Worm (Caenorhabditis elegans): ENCODE results near the gene gem-1.
A peak's percentile ranks its signal among the peaks of the same experiment; 100 is the strongest.

The gem-1 gene

DNA sequence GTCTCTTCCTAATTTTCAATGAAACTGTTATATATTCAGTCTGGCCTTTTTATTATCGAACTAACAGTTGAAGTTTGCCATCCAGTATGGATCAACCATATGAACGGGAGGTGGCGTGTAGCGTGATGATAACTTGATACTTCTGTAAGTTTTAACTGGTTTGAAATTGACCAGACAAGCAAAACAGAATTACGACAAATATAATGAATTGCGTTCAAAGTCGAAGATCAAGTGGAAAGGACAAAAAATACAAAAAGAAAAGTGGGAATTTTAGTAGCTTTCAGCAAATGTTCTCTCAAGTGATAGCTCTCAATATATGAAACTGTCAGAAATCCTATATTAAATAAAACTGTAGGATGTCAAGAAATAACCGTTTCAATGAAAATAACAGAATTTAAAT lies at the start of gene gem-1, which contains the start of gene C49F8.14:
TSS of gene gem-1 (minus strand) at position 142 of the 400 bp plus-strand sequence.
TSS of gene C49F8.14 (minus strand) at position 99 of the 400 bp plus-strand sequence.
- TF ChIP-seq flt-1 (GFP tag; IDR thresholded peaks at IDR 0.05): no peak
- TF ChIP-seq ceh-13 (GFP tag; optimal IDR thresholded peaks at IDR 0.05): no peak
- TF ChIP-seq tbx-37 (GFP tag; conservative IDR thresholded peaks at IDR 0.05): no peak
- TF ChIP-seq tra-4 (tag; optimal IDR thresholded peaks at IDR 0.05): no peak
- no peak for TF ChIP-seq B0310.2 (tag; optimal IDR thresholded peaks at IDR 0.05)
- no peak for TF ChIP-seq pes-1 (GFP tag; IDR thresholded peaks at IDR 0.05)
- TF ChIP-seq ceh-36 (tag; optimal IDR thresholded peaks at IDR 0.05): no peak
- TF ChIP-seq tbx-11 (GFP tag; IDR thresholded peaks at IDR 0.05): no peak
- TF ChIP-seq hnd-1 (tag; optimal IDR thresholded peaks at IDR 0.05): no peak
- TF ChIP-seq F13C5.2 (tag; optimal IDR thresholded peaks at IDR 0.05): no peak

- TF ChIP-seq pes-1 (GFP tag; IDR thresholded peaks at IDR 0.05) (no peak), tra-4 (tag; optimal IDR thresholded peaks at IDR 0.05) (no peak), B0310.2 (tag; optimal IDR thresholded peaks at IDR 0.05) (no peak), ets-7 (tag; optimal IDR thresholded peaks at IDR 0.05) (no peak), scrt-1 (GFP tag; IDR thresholded peaks at IDR 0.05) (no peak), hmg-4 (GFP tag; optimal IDR thresholded peaks at IDR 0.05) (no peak), ceh-36 (tag; optimal IDR thresholded peaks at IDR 0.05) (no peak), ama-1 (optimal IDR thresholded peaks at IDR 0.05) (no peak), hmbx-1 (tag; optimal IDR thresholded peaks at IDR 0.05) (no peak), tbx-11 (GFP tag; IDR thresholded peaks at IDR 0.05) (no peak), sea-1 (GFP tag; conservative IDR thresholded peaks at IDR 0.05) (no peak), ceh-13 (GFP tag; optimal IDR thresholded peaks at IDR 0.05) (no peak), tbx-37 (GFP tag; conservative IDR thresholded peaks at IDR 0.05) (no peak), hnd-1 (tag; optimal IDR thresholded peaks at IDR 0.05) (no peak), F13C5.2 (tag; optimal IDR thresholded peaks at IDR 0.05) (no peak), flt-1 (GFP tag; IDR thresholded peaks at IDR 0.05) (no peak)
Observed at ce11 chrX:13423340-13423739, 46.5 kb upstream of the gem-1 start, which contains the start of gene fkh-3. fkh-3 (minus strand) TSS chrX:13423440.

ce11 chrX:13421068-13421467 lies 44.3 kb upstream of the gem-1 start:
- no peak for TF ChIP-seq sea-1 (GFP tag; conservative IDR thresholded peaks at IDR 0.05)
- no peak for TF ChIP-seq flt-1 (GFP tag; IDR thresholded peaks at IDR 0.05)
- TF ChIP-seq ets-7 (tag; optimal IDR thresholded peaks at IDR 0.05): no peak
- no peak for TF ChIP-seq pes-1 (GFP tag; IDR thresholded peaks at IDR 0.05)
- TF ChIP-seq B0310.2 (tag; optimal IDR thresholded peaks at IDR 0.05): no peak
- no peak for TF ChIP-seq ceh-36 (tag; optimal IDR thresholded peaks at IDR 0.05)
- TF ChIP-seq tbx-37 (GFP tag; conservative IDR thresholded peaks at IDR 0.05): no peak
- no peak for TF ChIP-seq ama-1 (optimal IDR thresholded peaks at IDR 0.05)
- no peak for TF ChIP-seq ceh-13 (GFP tag; optimal IDR thresholded peaks at IDR 0.05)
- no peak for TF ChIP-seq hnd-1 (tag; optimal IDR thresholded peaks at IDR 0.05)
- no peak for TF ChIP-seq scrt-1 (GFP tag; IDR thresholded peaks at IDR 0.05)
- no peak for TF ChIP-seq tra-4 (tag; optimal IDR thresholded peaks at IDR 0.05)
- TF ChIP-seq hmg-4 (GFP tag; optimal IDR thresholded peaks at IDR 0.05): no peak
- TF ChIP-seq tbx-11 (GFP tag; IDR thresholded peaks at IDR 0.05): no peak
- TF ChIP-seq F13C5.2 (tag; optimal IDR thresholded peaks at IDR 0.05): no peak
- TF ChIP-seq hmbx-1 (tag; optimal IDR thresholded peaks at IDR 0.05): no peak
- TF ChIP-seq aly-1 (tag; optimal IDR thresholded peaks at IDR 0.05): no peak

- TF ChIP-seq ets-7 (tag; optimal IDR thresholded peaks at IDR 0.05) (no peak), aly-1 (tag; optimal IDR thresholded peaks at IDR 0.05) (peak; percentile 6)
Observed at ce11 chrX:13419884-13420339, 43.1 kb upstream of the gem-1 start, which contains the start of gene C29F7.3. C29F7.3 (minus strand) TSS chrX:13419934.

ce11 chrX:13417479-13417878 lies 40.7 kb upstream of the gem-1 start:
- TF ChIP-seq tra-4 (tag; optimal IDR thresholded peaks at IDR 0.05) (no peak), ama-1 (optimal IDR thresholded peaks at IDR 0.05) (no peak), sea-1 (GFP tag; conservative IDR thresholded peaks at IDR 0.05) (no peak), flt-1 (GFP tag; IDR thresholded peaks at IDR 0.05) (no peak), ceh-13 (GFP tag; optimal IDR thresholded peaks at IDR 0.05) (no peak), tbx-37 (GFP tag; conservative IDR thresholded peaks at IDR 0.05) (no peak), B0310.2 (tag; optimal IDR thresholded peaks at IDR 0.05) (no peak), scrt-1 (GFP tag; IDR thresholded peaks at IDR 0.05) (no peak), hnd-1 (tag; optimal IDR thresholded peaks at IDR 0.05) (no peak), ets-7 (tag; optimal IDR thresholded peaks at IDR 0.05) (no peak), pes-1 (GFP tag; IDR thresholded peaks at IDR 0.05) (no peak), ceh-36 (tag; optimal IDR thresholded peaks at IDR 0.05) (no peak), tbx-11 (GFP tag; IDR thresholded peaks at IDR 0.05) (no peak), F13C5.2 (tag; optimal IDR thresholded peaks at IDR 0.05) (no peak), hmg-4 (GFP tag; optimal IDR thresholded peaks at IDR 0.05) (no peak), hmbx-1 (tag; optimal IDR thresholded peaks at IDR 0.05) (no peak), aly-1 (tag; optimal IDR thresholded peaks at IDR 0.05) (no peak)

- TF ChIP-seq ceh-36 (tag; optimal IDR thresholded peaks at IDR 0.05) (no peak), ceh-13 (GFP tag; optimal IDR thresholded peaks at IDR 0.05) (no peak), hnd-1 (tag; optimal IDR thresholded peaks at IDR 0.05) (no peak), tbx-37 (GFP tag; conservative IDR thresholded peaks at IDR 0.05) (no peak), F13C5.2 (tag; optimal IDR thresholded peaks at IDR 0.05) (no peak), hmg-4 (GFP tag; optimal IDR thresholded peaks at IDR 0.05) (no peak), sea-1 (GFP tag; conservative IDR thresholded peaks at IDR 0.05) (no peak), flt-1 (GFP tag; IDR thresholded peaks at IDR 0.05) (no peak), pes-1 (GFP tag; IDR thresholded peaks at IDR 0.05) (no peak), B0310.2 (tag; optimal IDR thresholded peaks at IDR 0.05) (no peak), tbx-11 (GFP tag; IDR thresholded peaks at IDR 0.05) (no peak), tra-4 (tag; optimal IDR thresholded peaks at IDR 0.05) (no peak), scrt-1 (GFP tag; IDR thresholded peaks at IDR 0.05) (no peak), hmbx-1 (tag; optimal IDR thresholded peaks at IDR 0.05) (no peak), ama-1 (optimal IDR thresholded peaks at IDR 0.05) (no peak), ets-7 (tag; optimal IDR thresholded peaks at IDR 0.05) (no peak)
Observed at ce11 chrX:13415722-13416121, 38.9 kb upstream of the gem-1 start, which contains the start of gene C29F7.2. C29F7.2 (plus strand) TSS chrX:13416078.

- peak; percentile 81 for TF ChIP-seq scrt-1 (GFP tag; IDR thresholded peaks at IDR 0.05)
- TF ChIP-seq tbx-37 (GFP tag; conservative IDR thresholded peaks at IDR 0.05): peak; percentile 53; the same call in 1 of the 2 replicates
- TF ChIP-seq ama-1 (optimal IDR thresholded peaks at IDR 0.05): no peak
- TF ChIP-seq flt-1 (GFP tag; IDR thresholded peaks at IDR 0.05): peak; percentile 76
- peak; percentile 42 for TF ChIP-seq hnd-1 (tag; optimal IDR thresholded peaks at IDR 0.05)
- peak; percentile 11 for TF ChIP-seq hmbx-1 (tag; optimal IDR thresholded peaks at IDR 0.05)
- peak; percentile 68 for TF ChIP-seq F13C5.2 (tag; optimal IDR thresholded peaks at IDR 0.05)
- peak; percentile 51 for TF ChIP-seq ceh-13 (GFP tag; optimal IDR thresholded peaks at IDR 0.05)
- TF ChIP-seq B0310.2 (tag; optimal IDR thresholded peaks at IDR 0.05): peak; percentile 18
- no peak for TF ChIP-seq hmg-4 (GFP tag; optimal IDR thresholded peaks at IDR 0.05)
- peak; percentile 55 for TF ChIP-seq tra-4 (tag; optimal IDR thresholded peaks at IDR 0.05)
- TF ChIP-seq ets-7 (tag; optimal IDR thresholded peaks at IDR 0.05): no peak
- peak; percentile 85 for TF ChIP-seq pes-1 (GFP tag; IDR thresholded peaks at IDR 0.05)
- TF ChIP-seq sea-1 (GFP tag; conservative IDR thresholded peaks at IDR 0.05): peak; percentile 73; the same call in 1 of the 2 replicates
- TF ChIP-seq aly-1 (tag; optimal IDR thresholded peaks at IDR 0.05): no peak
- peak; percentile 74; the same call in 1 of the 2 replicates for TF ChIP-seq tbx-11 (GFP tag; IDR thresholded peaks at IDR 0.05)
- TF ChIP-seq ceh-36 (tag; optimal IDR thresholded peaks at IDR 0.05): peak; percentile 56
Observed at ce11 chrX:13414974-13415373, 38.2 kb upstream of the gem-1 start.

Measured in whole organism, early embryonic.